Worm (Caenorhabditis elegans): ENCODE results near the gene C03A3.2.
A peak's percentile ranks its signal among the peaks of the same experiment; 100 is the strongest.

DNA sequence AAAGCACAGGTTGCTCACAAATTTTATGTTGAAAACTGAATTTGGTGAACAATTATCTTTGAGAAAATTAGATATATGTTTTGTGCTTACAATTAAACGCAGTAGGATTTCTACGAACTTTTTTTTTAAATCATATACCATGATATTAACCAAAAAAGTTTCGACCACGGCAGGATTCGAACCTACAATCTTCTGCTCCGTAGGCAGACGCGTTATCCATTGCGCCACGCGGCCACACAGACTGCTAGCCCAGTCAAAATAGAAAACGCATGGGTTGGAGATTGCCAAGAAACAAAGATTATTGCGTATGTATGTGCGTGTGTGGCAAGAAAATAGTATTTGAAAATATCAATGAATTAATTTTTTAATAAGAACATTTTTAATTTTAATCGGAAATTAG lies 10.2 kb upstream of the C03A3.2 start:
- TF ChIP-seq Y22D7AL.16 (tag; optimal IDR thresholded peaks at IDR 0.05): no peak
- TF ChIP-seq che-1 (tag; optimal IDR thresholded peaks at IDR 0.05): peak; percentile 57
- TF ChIP-seq ceh-22 (tag; optimal IDR thresholded peaks at IDR 0.05): no peak
- TF ChIP-seq madf-2 (tag; optimal IDR thresholded peaks at IDR 0.05): peak; percentile 56
- no peak for TF ChIP-seq dve-1 (tag; optimal IDR thresholded peaks at IDR 0.05)
